Worm (Caenorhabditis elegans) whole organism, mixed stage, embryonic: ENCODE data around the gene egl-44.

Experiments
- cnd-1 ChIP-seq: fragments of 200-800 bp; sonication (Bioruptor generic); optimal IDR thresholded peaks from 2 replicates; lab custom pipeline; 2018; ENCODE audit warnings: mild to moderate bottlenecking, missing genetic modification characterization, missing compliant biosample characterization
- nhr-12 ChIP-seq: fragments of 150-350 bp; optimal IDR thresholded peaks from 2 replicates; lab custom pipeline; 2014; ENCODE audit warnings: missing biosample characterization, missing genetic modification characterization
- nhr-28 ChIP-seq: fragments of 150-350 bp; optimal IDR thresholded peaks from 2 replicates; lab custom pipeline; 2014; ENCODE audit warnings: missing biosample characterization, missing genetic modification characterization
- tbx-8 ChIP-seq: fragments of 200-800 bp; sonication (Bioruptor generic); optimal IDR thresholded peaks from 2 replicates; lab custom pipeline; 2018; ENCODE audit warnings: mild to moderate bottlenecking, missing genetic modification characterization, moderate library complexity, missing compliant biosample characterization
- unc-120 ChIP-seq: sonication (generic microtip); optimal IDR thresholded peaks from 2 replicates; lab custom pipeline; 2017; ENCODE audit warnings: missing genetic modification characterization, missing compliant biosample characterization; ENCODE audit not compliant: poor library complexity, severe bottlenecking

ce11 chrII:5955638-5956167 lies 27.1 kb downstream of the egl-44 start:
- TF ChIP-seq nhr-12 (tag; lab: Kevin White, UChicago) (no peak), nhr-28 (no peak), tbx-8 (GFP tag; lab: Kevin White, UChicago) (no peak), unc-120 (tag; lab: Kevin White, UChicago) (no peak), cnd-1 (tag; lab: Kevin White, UChicago) (no peak)
